Worm (Caenorhabditis elegans) whole organism, L4 larva: ENCODE measurements around the gene C01G12.5.
A peak's percentile ranks its signal among the peaks of the same experiment; 100 is the strongest.

ENCODE experiments used
- D1046.2 ChIP-seq: fragments of 200-800 bp; sonication (Bioruptor generic); IDR thresholded peaks from 2 replicates; pipeline ENCODE4 v1.3.6; 2022; ENCODE audit warnings: missing genetic modification characterization, missing compliant biosample characterization
- F10B5.3 ChIP-seq: sonication (generic microtip); optimal IDR thresholded peaks from 2 replicates; lab custom pipeline; 2016; ENCODE audit warnings: mild to moderate bottlenecking, missing genetic modification characterization, missing compliant biosample characterization
- F37D6.2 ChIP-seq: sonication (generic microtip); optimal IDR thresholded peaks from 2 replicates; lab custom pipeline; 2016; ENCODE audit warnings: mild to moderate bottlenecking, missing genetic modification characterization, missing compliant biosample characterization
- Y5F2A.4 ChIP-seq: fragments of 200-800 bp; sonication (Bioruptor generic); optimal IDR thresholded peaks from 2 replicates; lab custom pipeline; 2018; ENCODE audit warnings: mild to moderate bottlenecking, missing genetic modification characterization, missing compliant biosample characterization
- Y75B8A.6 ChIP-seq: fragments of 200-800 bp; sonication (Bioruptor generic); IDR thresholded peaks from 2 replicates; pipeline ENCODE4 v1.3.6; 2022; ENCODE audit warnings: missing genetic modification reagents, missing genetic modification characterization, missing compliant biosample characterization
- aha-1 ChIP-seq: fragments of 150-350 bp; peaks from one replicate; lab custom pipeline; 2014; ENCODE audit warnings: missing biosample characterization, missing genetic modification characterization
- ama-1 ChIP-seq: fragments of 150-350 bp; optimal IDR thresholded peaks from 2 replicates; lab custom pipeline; 2014; ENCODE audit warnings: inconsistent platforms, mixed read lengths
- ceh-20 ChIP-seq: fragments of 200-800 bp; sonication (Bioruptor generic); IDR thresholded peaks from 2 replicates; pipeline ENCODE4 v1.3.6; 2022; ENCODE audit warnings: missing genetic modification reagents, missing genetic modification characterization, missing compliant biosample characterization
- ceh-44 ChIP-seq: fragments of 200-800 bp; sonication (Bioruptor generic); IDR thresholded peaks from 2 replicates; pipeline ENCODE4 v1.3.6; 2022; ENCODE audit warnings: missing genetic modification reagents, missing genetic modification characterization, missing compliant biosample characterization
- ces-1 ChIP-seq: fragments of 150-350 bp; sonication (generic microtip); optimal IDR thresholded peaks from 4 replicates; lab custom pipeline; 2014; ENCODE audit warnings: missing biosample characterization, missing genetic modification reagents, missing genetic modification characterization
- cey-2 ChIP-seq: sonication (generic microtip); optimal IDR thresholded peaks from 3 replicates; lab custom pipeline; 2017; ENCODE audit warnings: missing genetic modification characterization, mild to moderate bottlenecking, missing compliant biosample characterization, antibody characterized with exemption, borderline replicate concordance; ENCODE audit not compliant: insufficient read depth
- ctbp-1 ChIP-seq: fragments of 200-800 bp; sonication (Bioruptor generic); IDR thresholded peaks from 2 replicates; pipeline ENCODE4 v1.3.6; 2022; ENCODE audit warnings: missing genetic modification reagents, missing genetic modification characterization, missing compliant biosample characterization
- daf-8 ChIP-seq: fragments of 200-800 bp; sonication (Bioruptor generic); IDR thresholded peaks from 2 replicates; pipeline ENCODE4 v1.3.6; 2022; ENCODE audit warnings: missing genetic modification characterization, missing compliant biosample characterization
- dmd-6 ChIP-seq: fragments of 200-800 bp; sonication (Bioruptor generic); IDR thresholded peaks from 2 replicates; pipeline ENCODE4 v1.3.6; 2022; ENCODE audit warnings: missing genetic modification reagents, missing genetic modification characterization, missing compliant biosample characterization
- dmd-9 ChIP-seq: fragments of 200-800 bp; sonication (Bioruptor generic); IDR thresholded peaks from 2 replicates; pipeline ENCODE4 v1.3.6; 2022; ENCODE audit warnings: missing genetic modification reagents, missing genetic modification characterization, missing compliant biosample characterization
- duxl-1 ChIP-seq: sonication (generic microtip); optimal IDR thresholded peaks from 2 replicates; lab custom pipeline; 2016; ENCODE audit warnings: mild to moderate bottlenecking, missing genetic modification characterization, moderate library complexity, missing compliant biosample characterization; ENCODE audit not compliant: poor library complexity
- gei-8 ChIP-seq: fragments of 200-800 bp; sonication (Bioruptor generic); optimal IDR thresholded peaks from 2 replicates; lab custom pipeline; 2018; ENCODE audit warnings: mild to moderate bottlenecking, missing genetic modification characterization, missing compliant biosample characterization
- hlh-11 ChIP-seq: fragments of 200-800 bp; sonication (Bioruptor generic); optimal IDR thresholded peaks from 2 replicates; lab custom pipeline; 2018; ENCODE audit warnings: mild to moderate bottlenecking, missing genetic modification characterization, missing compliant biosample characterization
- hmg-1.1 ChIP-seq: fragments of 200-800 bp; sonication (Bioruptor generic); IDR thresholded peaks from 2 replicates; pipeline ENCODE4 v1.3.6; 2022; ENCODE audit warnings: missing genetic modification reagents, missing genetic modification characterization, missing compliant biosample characterization
- lin-29 ChIP-seq: fragments of 200-800 bp; sonication (Bioruptor generic); IDR thresholded peaks from 2 replicates; pipeline ENCODE4 v1.3.6; 2022; ENCODE audit warnings: missing genetic modification reagents, missing genetic modification characterization, missing compliant biosample characterization
- lin-38 ChIP-seq: fragments of 200-800 bp; sonication (Bioruptor generic); IDR thresholded peaks from 2 replicates; pipeline ENCODE4 v1.3.6; 2022; ENCODE audit warnings: missing genetic modification reagents, missing genetic modification characterization, missing compliant biosample characterization
- lin-39 ChIP-seq: fragments of 150-350 bp; optimal IDR thresholded peaks from 2 replicates; lab custom pipeline; 2014; ENCODE audit warnings: missing biosample characterization, missing genetic modification reagents, missing genetic modification characterization
- lsy-2 ChIP-seq, 2 experiments: fragments of 150-350 bp in 1 of 2; sonication (generic microtip) in 1 of 2; optimal IDR thresholded peaks; 2 replicates each; lab custom pipeline; 2014 to 2017; ENCODE audit warnings: missing biosample characterization in 2 of 2, missing genetic modification characterization in 2 of 2
- madf-9 ChIP-seq: fragments of 200-800 bp; sonication (Bioruptor generic); conservative IDR thresholded peaks from 2 replicates; pipeline ENCODE4 v1.3.6; 2022; ENCODE audit warnings: missing genetic modification reagents, missing genetic modification characterization, missing compliant biosample characterization
- mdl-1 ChIP-seq, 2 experiments: fragments of 150-350 bp in 1 of 2; sonication (generic microtip) in 1 of 2; optimal IDR thresholded peaks; 2 replicates each; lab custom pipeline; 2014 to 2017; ENCODE audit warnings: missing biosample characterization in 2 of 2, missing genetic modification characterization in 2 of 2
- mdt-29 ChIP-seq: fragments of 200-800 bp; sonication (Bioruptor generic); IDR thresholded peaks from 2 replicates; pipeline ENCODE4 v1.3.6; 2022; ENCODE audit warnings: missing genetic modification reagents, missing genetic modification characterization, missing compliant biosample characterization
- mxl-2 ChIP-seq: fragments of 200-800 bp; sonication (Bioruptor generic); conservative IDR thresholded peaks from 2 replicates; pipeline ENCODE4 v1.3.6; 2022; ENCODE audit warnings: missing genetic modification reagents, missing genetic modification characterization, missing compliant biosample characterization
- nhr-10 ChIP-seq: fragments of 150-350 bp; optimal IDR thresholded peaks from 2 replicates; lab custom pipeline; 2014; ENCODE audit warnings: missing biosample characterization, missing genetic modification characterization
- nhr-111 ChIP-seq: fragments of 200-800 bp; sonication (Bioruptor generic); optimal IDR thresholded peaks from 2 replicates; lab custom pipeline; 2018; ENCODE audit warnings: mild to moderate bottlenecking, missing genetic modification characterization, missing compliant biosample characterization
- nhr-28 ChIP-seq: fragments of 150-350 bp; optimal IDR thresholded peaks from 2 replicates; lab custom pipeline; 2014; ENCODE audit warnings: missing biosample characterization, missing genetic modification characterization
- nhr-42 ChIP-seq: fragments of 200-800 bp; sonication (Bioruptor generic); IDR thresholded peaks from 2 replicates; pipeline ENCODE4 v1.3.6; 2022; ENCODE audit warnings: missing genetic modification characterization, missing compliant biosample characterization
- nhr-6 ChIP-seq: fragments of 150-350 bp; optimal IDR thresholded peaks from 2 replicates; lab custom pipeline; 2014; ENCODE audit warnings: missing biosample characterization, missing genetic modification characterization
- nhr-77 ChIP-seq: fragments of 150-350 bp; optimal IDR thresholded peaks from 2 replicates; lab custom pipeline; 2014; ENCODE audit warnings: missing biosample characterization, missing genetic modification characterization
- rbr-2 ChIP-seq: sonication (generic microtip); optimal IDR thresholded peaks from 2 replicates; lab custom pipeline; 2016; ENCODE audit warnings: missing genotype, missing genetic modification characterization, missing compliant biosample characterization
- spr-1 ChIP-seq: sonication (generic microtip); optimal IDR thresholded peaks from 2 replicates; lab custom pipeline; 2016; ENCODE audit warnings: mild to moderate bottlenecking, missing genetic modification characterization, missing compliant biosample characterization
- spr-3 ChIP-seq: fragments of 200-800 bp; sonication (Bioruptor generic); optimal IDR thresholded peaks from 2 replicates; lab custom pipeline; 2018; ENCODE audit warnings: mild to moderate bottlenecking, missing genetic modification characterization, missing compliant biosample characterization
- unc-62 ChIP-seq, 3 experiments: fragments of 150-350 bp in 1 of 3; sonication (generic microtip); optimal IDR thresholded peaks in 2 of 3; peaks in 1 of 3; 1 replicate in 1 of 3; 2 replicates in 2 of 3; lab custom pipeline; 2014 to 2017; ENCODE audit warnings: missing biosample characterization in 3 of 3, missing genetic modification characterization in 3 of 3, missing genetic modification reagents in 3 of 3, missing genotype in 1 of 3
- zfp-3 ChIP-seq: fragments of 200-800 bp; sonication (Bioruptor generic); conservative IDR thresholded peaks from 2 replicates; pipeline ENCODE4 v1.3.6; 2022; ENCODE audit warnings: missing genetic modification reagents, missing genetic modification characterization, missing compliant biosample characterization
- zip-11 ChIP-seq: fragments of 200-800 bp; sonication (Bioruptor generic); IDR thresholded peaks from 2 replicates; pipeline ENCODE4 v1.3.6; 2022; ENCODE audit warnings: missing genetic modification characterization, missing compliant biosample characterization

Gene C01G12.5

ce11 chrII:14622758-14623157 is 35.5 kb upstream of the C01G12.5 start, which contains the start of gene mltn-10:
Gene mltn-10, plus strand, starts transcription at chrII:14623058.
- TF ChIP-seq mdt-29 (no peak), daf-8 (GFP tag; lab: Robert Waterston, UW) (no peak), D1046.2 (GFP tag; lab: Robert Waterston, UW) (no peak), mxl-2 (GFP tag; lab: Robert Waterston, UW) (no peak), zip-11 (GFP tag; lab: Robert Waterston, UW) (no peak), Y5F2A.4 (GFP tag; lab: Kevin White, UChicago) (no peak), nhr-77 (tag; lab: Kevin White, UChicago) (no peak), gei-8 (GFP tag; lab: Kevin White, UChicago) (no peak), madf-9 (GFP tag; lab: Robert Waterston, UW) (no peak), nhr-42 (GFP tag; lab: Robert Waterston, UW) (no peak), nhr-28 (tag; lab: Kevin White, UChicago) (no peak)

ce11 chrII:14620730-14621129 is 33.4 kb upstream of the C01G12.5 start:
- TF ChIP-seq unc-62 (GFP tag; optimal IDR thresholded peaks at IDR 0.05 in 1 of 2; lab: Kevin White, UChicago) = no peak
- no peak for TF ChIP-seq unc-62 (tag; optimal IDR thresholded peaks at IDR 0.05; lab: Kevin White, UChicago)
- peak; percentile 94 for TF ChIP-seq aha-1 (tag; lab: Kevin White, UChicago)

ce11 chrII:14619806-14620205 is 32.5 kb upstream of the C01G12.5 start:
- TF ChIP-seq hmg-1.1 = no peak
- TF ChIP-seq nhr-6 (tag; lab: Kevin White, UChicago) = no peak
- TF ChIP-seq ces-1 (GFP tag; lab: Kevin White, UChicago) = no peak
- no peak for TF ChIP-seq ceh-20
- no peak for TF ChIP-seq nhr-28 (tag; lab: Kevin White, UChicago)
- TF ChIP-seq dmd-9 (GFP tag; lab: Robert Waterston, UW) = no peak
- TF ChIP-seq hlh-11 (tag; lab: Kevin White, UChicago) = peak; percentile 10
- TF ChIP-seq ama-1 (lab: Kevin White, UChicago) = no peak
- no peak for TF ChIP-seq lin-29 (GFP tag; lab: Robert Waterston, UW)
- TF ChIP-seq nhr-10 (tag; lab: Kevin White, UChicago) = no peak
- TF ChIP-seq lin-38 (GFP tag; lab: Robert Waterston, UW) = no peak
- TF ChIP-seq rbr-2 (tag; lab: Kevin White, UChicago) = no peak
- TF ChIP-seq ctbp-1 (GFP tag; lab: Robert Waterston, UW) = no peak
- TF ChIP-seq unc-62 (GFP tag; optimal IDR thresholded peaks at IDR 0.05 in 1 of 2; lab: Kevin White, UChicago) = peak in 1 of 2 experiments; percentile 4
- TF ChIP-seq unc-62 (tag; optimal IDR thresholded peaks at IDR 0.05; lab: Kevin White, UChicago) = no peak
- no peak for TF ChIP-seq spr-3 (GFP tag; lab: Kevin White, UChicago)
- TF ChIP-seq Y75B8A.6 (GFP tag; lab: Robert Waterston, UW) = no peak

- peak; percentile 20 for TF ChIP-seq nhr-28 (tag; lab: Kevin White, UChicago)
- TF ChIP-seq F10B5.3 (tag; lab: Kevin White, UChicago) = no peak
- no peak for TF ChIP-seq F37D6.2 (tag; lab: Kevin White, UChicago)
- TF ChIP-seq ceh-20 = no peak
- peak in 1 of 2 experiments; percentile 90 for TF ChIP-seq unc-62 (GFP tag; optimal IDR thresholded peaks at IDR 0.05 in 1 of 2; lab: Kevin White, UChicago)
- no peak for TF ChIP-seq unc-62 (tag; optimal IDR thresholded peaks at IDR 0.05; lab: Kevin White, UChicago)
These were observed 31.5 kb upstream of the C01G12.5 start for ce11 chrII:14618764-14619163.

ce11 chrII:14618158-14618557 is 30.9 kb upstream of the C01G12.5 start:
- TF ChIP-seq aha-1 (tag; lab: Kevin White, UChicago) (peak; percentile 97), ces-1 (GFP tag; lab: Kevin White, UChicago) (no peak)
- TF ChIP-seq, all 104 proteins: peak for 1

ce11 chrII:14616927-14617326 is 29.6 kb upstream of the C01G12.5 start:
- TF ChIP-seq lsy-2 (tag; optimal IDR thresholded peaks at IDR 0.05; lab: Kevin White, UChicago) (peak in 1 of 2 experiments; percentile 15), mdl-1 (tag; optimal IDR thresholded peaks at IDR 0.05; lab: Kevin White, UChicago) (no peak), zfp-3 (GFP tag; lab: Robert Waterston, UW) (peak; percentile 71; the same call in 1 of the 2 replicates), lin-39 (tag; lab: Kevin White, UChicago) (no peak), nhr-111 (GFP tag; lab: Kevin White, UChicago) (peak; percentile 2), duxl-1 (tag; lab: Kevin White, UChicago) (peak; percentile 81), cey-2 (tag; lab: Kevin White, UChicago) (no peak), ceh-44 (GFP tag; lab: Robert Waterston, UW) (0 out of 2 replicates have a peak, but pooled peaks have one; percentile 28), nhr-10 (tag; lab: Kevin White, UChicago) (no peak), spr-1 (tag; lab: Kevin White, UChicago) (peak; percentile 14), F10B5.3 (tag; lab: Kevin White, UChicago) (no peak), F37D6.2 (tag; lab: Kevin White, UChicago) (no peak), dmd-6 (peak; percentile 55), mxl-2 (GFP tag; lab: Robert Waterston, UW) (no peak)
